Fruit fly (Drosophila melanogaster) whole organism, embryonic: ENCODE data around the gene CG3149.

Experiments
- Asciz ChIP-seq: fragments of 200-800 bp; sonication (Bioruptor generic); optimal IDR thresholded peaks from 2 replicates; lab custom pipeline; 2017; ENCODE audit warnings: missing biosample characterization, mild to moderate bottlenecking, missing genetic modification characterization, missing genetic modification reagents
- CG10321 ChIP-seq: fragments of 200-800 bp; sonication (Bioruptor generic); IDR thresholded peaks from 2 replicates; pipeline ENCODE4 v1.3.6; 2022; ENCODE audit warnings: missing biosample characterization, missing genetic modification characterization
- CG10565 ChIP-seq: fragments of 200-800 bp; sonication (Bioruptor generic); optimal IDR thresholded peaks from 3 replicates; lab custom pipeline; 2016; ENCODE audit warnings: missing biosample characterization, mild to moderate bottlenecking, missing genetic modification characterization
- CG11560 ChIP-seq: fragments of 200-800 bp; sonication (Bioruptor generic); IDR thresholded peaks from 3 replicates; pipeline ENCODE4 v1.3.6; 2022; ENCODE audit warnings: missing biosample characterization, missing genetic modification characterization
- CG11723 ChIP-seq: fragments of 200-800 bp; sonication (Bioruptor generic); optimal IDR thresholded peaks from 2 replicates; lab custom pipeline; 2017; ENCODE audit warnings: missing biosample characterization, mild to moderate bottlenecking, missing genetic modification characterization
- CG1233 ChIP-seq: fragments of 200-800 bp; sonication (Bioruptor generic); optimal IDR thresholded peaks from 4 replicates; lab custom pipeline; 2018; ENCODE audit warnings: missing biosample characterization, mild to moderate bottlenecking, missing genetic modification characterization
- CG12659 ChIP-seq: fragments of 200-800 bp; sonication (Bioruptor generic); optimal IDR thresholded peaks from 3 replicates; lab custom pipeline; 2017; ENCODE audit warnings: mild to moderate bottlenecking, missing biosample characterization, missing genetic modification reagents, missing genetic modification characterization
- CG14710 ChIP-seq: fragments of 200-800 bp; sonication (Bioruptor generic); optimal IDR thresholded peaks from 3 replicates; lab custom pipeline; 2019; ENCODE audit warnings: missing biosample characterization, mild to moderate bottlenecking, missing genetic modification characterization, moderate library complexity
- CG14965 ChIP-seq: fragments of 200-800 bp; sonication (Bioruptor generic); optimal IDR thresholded peaks from 2 replicates; lab custom pipeline; 2016; ENCODE audit warnings: missing biosample characterization, missing genetic modification characterization, borderline replicate concordance
- CG15479 ChIP-seq: fragments of 200-800 bp; sonication (Bioruptor generic); optimal IDR thresholded peaks from 3 replicates; lab custom pipeline; 2019; ENCODE audit warnings: missing biosample characterization, mild to moderate bottlenecking, missing genetic modification characterization, moderate library complexity
- CG1602 ChIP-seq: fragments of 200-800 bp; sonication (Bioruptor generic); optimal IDR thresholded peaks from 3 replicates; lab custom pipeline; 2016; ENCODE audit warnings: missing biosample characterization, missing genetic modification characterization
- CG2116 ChIP-seq: fragments of 200-800 bp; sonication (Bioruptor generic); optimal IDR thresholded peaks from 3 replicates; lab custom pipeline; 2018; ENCODE audit warnings: missing biosample characterization, mild to moderate bottlenecking, missing genetic modification characterization
- CG2120 ChIP-seq: fragments of 200-800 bp; sonication (Bioruptor generic); optimal IDR thresholded peaks from 3 replicates; lab custom pipeline; 2016; ENCODE audit warnings: missing biosample characterization, missing genetic modification characterization
- CG2199 ChIP-seq: fragments of 200-800 bp; sonication (Bioruptor generic); IDR thresholded peaks from 3 replicates; pipeline ENCODE4 v1.3.6; 2022; ENCODE audit warnings: missing biosample characterization, missing genetic modification characterization
- CG3726 ChIP-seq: fragments of 200-800 bp; sonication (Bioruptor generic); IDR thresholded peaks from 3 replicates; pipeline ENCODE4, ENCODE4 v1.3.6; 2022; ENCODE audit warnings: missing biosample characterization, missing genetic modification characterization
- CG4328 ChIP-seq: fragments of 200-800 bp; sonication (Bioruptor generic); optimal IDR thresholded peaks from 3 replicates; lab custom pipeline; 2017; ENCODE audit warnings: missing biosample characterization, missing genetic modification reagents, missing genetic modification characterization
- CG7963 ChIP-seq: fragments of 200-800 bp; sonication (Bioruptor generic); IDR thresholded peaks from 3 replicates; pipeline ENCODE4 v1.3.6; 2022; ENCODE audit warnings: missing biosample characterization, missing genetic modification characterization; ENCODE audit not compliant: partially characterized antibody
- CG8089 ChIP-seq: fragments of 200-800 bp; sonication (Bioruptor generic); optimal IDR thresholded peaks from 3 replicates; lab custom pipeline; 2016; ENCODE audit warnings: missing biosample characterization, missing genetic modification characterization
- CG8290 ChIP-seq, 3 experiments: fragments of 200-800 bp; sonication (Bioruptor generic); optimal IDR thresholded peaks; 2 replicates each; lab custom pipeline; 2016 to 2019; ENCODE audit warnings: missing biosample characterization in 3 of 3, missing genetic modification characterization in 3 of 3, mild to moderate bottlenecking in 2 of 3, moderate library complexity in 1 of 3
- Doc3 ChIP-seq: fragments of 200-800 bp; sonication (Bioruptor generic); IDR thresholded peaks from 3 replicates; pipeline ENCODE4 v1.3.6; 2022; ENCODE audit warnings: missing biosample characterization, missing genetic modification characterization; ENCODE audit not compliant: partially characterized antibody
- Fer1 ChIP-seq: fragments of 200-800 bp; sonication (Bioruptor generic); optimal IDR thresholded peaks from 2 replicates; lab custom pipeline; 2017; ENCODE audit warnings: missing biosample characterization, mild to moderate bottlenecking, missing genetic modification characterization
- Gsc ChIP-seq: fragments of 200-800 bp; sonication (Bioruptor generic); IDR thresholded peaks from 2 replicates; pipeline ENCODE4 v1.3.6; 2022; ENCODE audit warnings: missing biosample characterization, missing genetic modification characterization
- Gug ChIP-seq: fragments of 200-800 bp; sonication (Bioruptor generic); IDR thresholded peaks from 4 replicates; pipeline ENCODE4 v1.3.6; 2022; ENCODE audit warnings: missing biosample characterization, missing genetic modification characterization
- MBD-R2 ChIP-seq: fragments of 200-800 bp; sonication (Bioruptor generic); IDR thresholded peaks from 2 replicates; pipeline ENCODE4 v1.3.6; 2022; ENCODE audit warnings: missing biosample characterization, missing genetic modification characterization
- Max ChIP-seq: fragments of 200-800 bp; sonication (Bioruptor generic); optimal IDR thresholded peaks from 2 replicates; lab custom pipeline; 2016; ENCODE audit warnings: missing biosample characterization, mild to moderate bottlenecking, missing genetic modification characterization
- Myb ChIP-seq: fragments of 200-800 bp; sonication (Bioruptor generic); optimal IDR thresholded peaks from 2 replicates; lab custom pipeline; 2016; ENCODE audit warnings: missing biosample characterization, missing genetic modification characterization
- NC2α ChIP-seq: fragments of 200-800 bp; sonication (Bioruptor generic); optimal IDR thresholded peaks from 2 replicates; lab custom pipeline; 2016; ENCODE audit warnings: missing biosample characterization, missing genetic modification characterization
- NfI ChIP-seq: fragments of 200-800 bp; sonication (Bioruptor generic); optimal IDR thresholded peaks from 3 replicates; lab custom pipeline; 2018; ENCODE audit warnings: missing biosample characterization, mild to moderate bottlenecking, missing genetic modification characterization, moderate library complexity
- Sin3A ChIP-seq: fragments of >200 bp; optimal IDR thresholded peaks from 2 replicates; lab custom pipeline; 2018
- Usf ChIP-seq: fragments of 200-800 bp; sonication (Bioruptor generic); optimal IDR thresholded peaks from 2 replicates; lab custom pipeline; 2017; ENCODE audit warnings: missing genotype, missing biosample characterization, missing genetic modification characterization
- bigmax ChIP-seq: fragments of 200-800 bp; sonication (Bioruptor generic); optimal IDR thresholded peaks from 2 replicates; lab custom pipeline; 2018; ENCODE audit warnings: missing biosample characterization, mild to moderate bottlenecking, missing genetic modification characterization
- btn ChIP-seq: fragments of 200-800 bp; sonication (Bioruptor generic); optimal IDR thresholded peaks from 2 replicates; lab custom pipeline; 2016; ENCODE audit warnings: missing biosample characterization, missing genetic modification characterization
- caup ChIP-seq: fragments of 200-800 bp; sonication (Bioruptor generic); optimal IDR thresholded peaks from 3 replicates; lab custom pipeline; 2017; ENCODE audit warnings: missing biosample characterization, mild to moderate bottlenecking, missing genetic modification characterization, moderate library complexity; ENCODE audit not compliant: severe bottlenecking
- dysf ChIP-seq: fragments of 200-800 bp; sonication (Bioruptor generic); IDR thresholded peaks from 3 replicates; pipeline ENCODE4 v1.3.6; 2022; ENCODE audit warnings: missing biosample characterization, missing genetic modification characterization
- exex ChIP-seq: fragments of 200-800 bp; sonication (Bioruptor generic); optimal IDR thresholded peaks from 4 replicates; lab custom pipeline; 2018; ENCODE audit warnings: missing biosample characterization, mild to moderate bottlenecking, missing genetic modification characterization, moderate library complexity
- gcm2 ChIP-seq: fragments of 200-800 bp; sonication (Bioruptor generic); optimal IDR thresholded peaks from 2 replicates; lab custom pipeline; 2016; ENCODE audit warnings: missing biosample characterization, missing genetic modification characterization
- hkb ChIP-seq, 2 experiments: fragments of 200-800 bp in 1 of 2; fragments of >200 bp in 1 of 2; sonication (Bioruptor generic) in 1 of 2; IDR thresholded peaks in 1 of 2; optimal IDR thresholded peaks in 1 of 2; 2 replicates each; pipeline versions ENCODE4 v1.3.6 to Lab custom; 2017 to 2022; ENCODE audit warnings: missing biosample characterization in 1 of 2, missing genetic modification characterization in 1 of 2
- lmd ChIP-seq: fragments of 200-800 bp; sonication (Bioruptor generic); IDR thresholded peaks from 2 replicates; pipeline ENCODE4 v1.3.6; 2022; ENCODE audit warnings: missing biosample characterization, missing genetic modification characterization
- peb ChIP-seq: fragments of 200-800 bp; sonication (Bioruptor generic); IDR thresholded peaks from 2 replicates; pipeline ENCODE4 v1.3.6; 2022; ENCODE audit warnings: missing biosample characterization, missing genetic modification characterization
- pfk ChIP-seq: fragments of 200-800 bp; sonication (Bioruptor generic); optimal IDR thresholded peaks from 2 replicates; lab custom pipeline; 2018; ENCODE audit warnings: missing biosample characterization, mild to moderate bottlenecking, missing genetic modification characterization, moderate library complexity
- pita ChIP-seq: fragments of 200-800 bp; sonication (Bioruptor generic); optimal IDR thresholded peaks from 2 replicates; lab custom pipeline; 2017; ENCODE audit warnings: missing biosample characterization, mild to moderate bottlenecking, missing genetic modification characterization
- prd ChIP-seq, 3 experiments: fragments of >200 bp in 2 of 3; fragments of 200-800 bp in 1 of 3; sonication (Bioruptor generic) in 1 of 3; optimal IDR thresholded peaks in 2 of 3; IDR thresholded peaks in 1 of 3; 2 replicates in 2 of 3; 3 replicates in 1 of 3; pipeline versions ENCODE4 v1.3.6 to Lab custom; 2017 to 2022; ENCODE audit warnings: missing biosample characterization in 1 of 3, missing genetic modification characterization in 1 of 3
- repo ChIP-seq: fragments of 200-800 bp; sonication (Bioruptor generic); optimal IDR thresholded peaks from 2 replicates; lab custom pipeline; 2016; ENCODE audit warnings: missing biosample characterization, missing genetic modification characterization
- sd ChIP-seq: fragments of 200-800 bp; sonication (Bioruptor generic); optimal IDR thresholded peaks from 3 replicates; lab custom pipeline; 2018; ENCODE audit warnings: missing biosample characterization, mild to moderate bottlenecking, missing genetic modification characterization, moderate library complexity
- seq ChIP-seq: fragments of 200-800 bp; sonication (Bioruptor generic); IDR thresholded peaks from 2 replicates; pipeline ENCODE4 v1.3.6; 2022; ENCODE audit warnings: missing biosample characterization, missing genetic modification characterization
- slou ChIP-seq: fragments of 200-800 bp; sonication (Bioruptor generic); optimal IDR thresholded peaks from 3 replicates; lab custom pipeline; 2016; ENCODE audit warnings: missing biosample characterization, missing genetic modification characterization
- tx ChIP-seq: fragments of 200-800 bp; sonication (Bioruptor generic); optimal IDR thresholded peaks from 2 replicates; lab custom pipeline; 2016; ENCODE audit warnings: missing biosample characterization, missing genetic modification characterization
- wek ChIP-seq: fragments of 200-800 bp; sonication (Bioruptor generic); optimal IDR thresholded peaks from 3 replicates; lab custom pipeline; 2018; ENCODE audit warnings: missing biosample characterization, mild to moderate bottlenecking, missing genetic modification characterization, moderate library complexity
- zen ChIP-seq: fragments of 200-800 bp; sonication (Bioruptor generic); optimal IDR thresholded peaks from 3 replicates; lab custom pipeline; 2018; ENCODE audit warnings: missing biosample characterization, mild to moderate bottlenecking, missing genetic modification characterization, moderate library complexity

The CG3149 gene

DNA sequence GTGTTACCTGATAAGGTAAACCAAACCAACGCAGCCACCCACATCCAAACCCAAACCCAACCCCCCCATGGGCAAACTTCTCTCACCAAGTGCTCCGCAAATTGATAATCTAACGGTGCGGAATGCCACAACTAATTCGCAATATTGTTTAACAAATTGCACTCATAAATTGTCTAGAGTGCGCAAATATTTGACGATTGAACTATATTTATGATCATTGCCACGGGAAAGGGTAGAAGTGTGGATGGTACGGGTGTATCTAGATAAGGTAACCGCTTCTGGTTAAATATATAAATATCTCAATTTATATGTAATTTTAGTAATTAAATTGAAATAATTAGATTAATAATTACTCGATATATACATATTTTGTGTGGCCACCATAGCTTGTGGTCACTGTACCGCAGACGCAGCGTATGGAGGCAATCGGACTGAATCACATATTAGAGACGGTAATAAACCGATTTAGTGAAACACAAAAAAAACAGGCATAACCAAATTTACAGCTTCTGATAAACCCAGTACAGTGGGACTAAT lies 23.5 kb upstream of the CG3149 start (continued):
- TF ChIP-seq CG2116 (GFP tag; lab: Kevin White, UChicago) (no peak), Sin3A (lab: Kevin White, UChicago) (no peak), seq (GFP tag; lab: Robert Waterston, UW) (peak; percentile 46; the same call in 1 of the 2 replicates), CG7963 (GFP tag; lab: Robert Waterston, UW) (no peak), CG15479 (GFP tag; lab: Kevin White, UChicago) (no peak), wek (GFP tag; lab: Kevin White, UChicago) (no peak), CG3726 (GFP tag; lab: Robert Waterston, UW) (no peak), btn (GFP tag; lab: Kevin White, UChicago) (no peak), CG11723 (GFP tag; lab: Kevin White, UChicago) (no peak), CG10321 (GFP tag; lab: Robert Waterston, UW) (no peak), NC2α (no peak), NfI (peak; percentile 65), Doc3 (GFP tag; lab: Robert Waterston, UW) (no peak), Usf (no peak), CG10565 (no peak), Asciz (GFP tag; lab: Kevin White, UChicago) (no peak), lmd (GFP tag; lab: Robert Waterston, UW) (peak; percentile 71; the same call in 1 of the 2 replicates), tx (no peak), caup (GFP tag; lab: Kevin White, UChicago) (peak; percentile 71), CG1233 (GFP tag; lab: Kevin White, UChicago) (peak; percentile 37), CG11560 (tag; lab: Robert Waterston, UW) (peak; percentile 39; the same call in 1 of the 3 replicates), CG1602 (GFP tag; lab: Kevin White, UChicago) (no peak), Max (peak; percentile 1), prd (optimal IDR thresholded peaks at IDR 0.05; lab: Kevin White, UChicago) (no peak), prd (GFP tag; IDR thresholded peaks at IDR 0.05; lab: Robert Waterston, UW) (peak; percentile 71; the same call in 2 of the 3 replicates), zen (no peak), bigmax (GFP tag; lab: Kevin White, UChicago) (no peak), gcm2 (GFP tag; lab: Kevin White, UChicago) (no peak), pfk (GFP tag; lab: Kevin White, UChicago) (no peak), Myb (no peak), CG8089 (no peak), sd (tag; lab: Kevin White, UChicago) (peak; percentile 86), CG8290 (GFP tag; optimal IDR thresholded peaks at IDR 0.05; lab: Kevin White, UChicago) (no peak), CG8290 (tag; optimal IDR thresholded peaks at IDR 0.05; lab: Kevin White, UChicago) (peak in 1 of 2 experiments; percentile 3), slou (no peak), MBD-R2 (GFP tag; lab: Robert Waterston, UW) (peak; percentile 47; the same call in 1 of the 2 replicates), CG2120 (GFP tag; lab: Kevin White, UChicago) (peak; percentile 55), CG4328 (peak; percentile 28), Gsc (GFP tag; lab: Robert Waterston, UW) (no peak), Gug (peak; percentile 66; the same call in 2 of the 4 replicates), Fer1 (GFP tag; lab: Kevin White, UChicago) (peak; percentile 79), repo (no peak), CG14710 (tag; lab: Kevin White, UChicago) (no peak), hkb (optimal IDR thresholded peaks at IDR 0.05; lab: Kevin White, UChicago) (no peak), hkb (GFP tag; IDR thresholded peaks at IDR 0.05; lab: Robert Waterston, UW) (peak; percentile 64; the same call in 1 of the 2 replicates), CG12659 (GFP tag; lab: Kevin White, UChicago) (peak; percentile 61), dysf (GFP tag; lab: Robert Waterston, UW) (peak; percentile 82), peb (GFP tag; lab: Robert Waterston, UW) (no peak), CG2199 (GFP tag; lab: Robert Waterston, UW) (no peak), CG14965 (GFP tag; lab: Kevin White, UChicago) (no peak), exex (peak; percentile 94), pita (GFP tag; lab: Kevin White, UChicago) (no peak)
